Fruit fly (Drosophila melanogaster): Measurements from ENCODE around the gene Mob2.

Mob2 gene

dm6 chr3L:11586794-11587462, 24.9 kb upstream of the Mob2 start (continued):
- no peak for TF ChIP-seq fd102C (GFP tag; optimal IDR thresholded peaks at IDR 0.05)
- TF ChIP-seq CTCF (GFP tag; optimal IDR thresholded peaks at IDR 0.05), result no peak
- TF ChIP-seq gcm (GFP tag; optimal IDR thresholded peaks at IDR 0.05), result no peak
- no peak for TF ChIP-seq Ravus (GFP tag; IDR thresholded peaks at IDR 0.05)
- TF ChIP-seq CG10321 (GFP tag; IDR thresholded peaks at IDR 0.05), result no peak
- no peak for TF ChIP-seq Rfx (GFP tag; IDR thresholded peaks at IDR 0.05)
- no peak for TF ChIP-seq onecut (GFP tag; IDR thresholded peaks at IDR 0.05)
- TF ChIP-seq so (GFP tag; IDR thresholded peaks at IDR 0.05), result 0 out of 3 replicates have a peak, but pooled peaks have one; percentile 7
- no peak for TF ChIP-seq hkb (optimal IDR thresholded peaks at IDR 0.05)
- peak; percentile 16; the same call in 1 of the 2 replicates for TF ChIP-seq hkb (GFP tag; IDR thresholded peaks at IDR 0.05)
- no peak for TF ChIP-seq crp (GFP tag; optimal IDR thresholded peaks at IDR 0.05)
- TF ChIP-seq shn (GFP tag; optimal IDR thresholded peaks at IDR 0.05), result no peak
- TF ChIP-seq yki (optimal IDR thresholded peaks at IDR 0.05), result no peak
- TF ChIP-seq Eip74EF (GFP tag; optimal IDR thresholded peaks at IDR 0.05), result peak in 1 of 2 experiments; percentile 45
- TF ChIP-seq sd (tag; optimal IDR thresholded peaks at IDR 0.05), result peak; percentile 5
- no peak for TF ChIP-seq Dip2 (GFP tag; IDR thresholded peaks at IDR 0.05)
- TF ChIP-seq CG10431 (GFP tag; optimal IDR thresholded peaks at IDR 0.05), result no peak
- TF ChIP-seq CG13123 (GFP tag; optimal IDR thresholded peaks at IDR 0.05), result no peak
- no peak for TF ChIP-seq Bdp1 (GFP tag; optimal IDR thresholded peaks at IDR 0.05)
- no peak for TF ChIP-seq CG14050 (GFP tag; IDR thresholded peaks at IDR 0.05)
- peak; percentile 16; the same call in 1 of the 3 replicates for TF ChIP-seq Aef1 (GFP tag; IDR thresholded peaks at IDR 0.05)
- TF ChIP-seq H15 (GFP tag; IDR thresholded peaks at IDR 0.05), result no peak
- TF ChIP-seq CG34224 (GFP tag; IDR thresholded peaks at IDR 0.05; ENCODE audit: partially characterized antibody), result 0 out of 3 replicates have a peak, but pooled peaks have one; percentile 20
- TF ChIP-seq ssp (GFP tag; IDR thresholded peaks at IDR 0.05), result no peak
- no peak for TF ChIP-seq CG3065 (GFP tag; optimal IDR thresholded peaks at IDR 0.05)
- no peak for TF ChIP-seq tap (tag; optimal IDR thresholded peaks at IDR 0.05)
- TF ChIP-seq Pdp1 (GFP tag; optimal IDR thresholded peaks at IDR 0.05), result peak in 1 of 2 experiments; percentile 69
- no peak for TF ChIP-seq Hmr (GFP tag; optimal IDR thresholded peaks at IDR 0.05)
- TF ChIP-seq sna (GFP tag; IDR thresholded peaks at IDR 0.05; ENCODE audit: partially characterized antibody), result 0 out of 2 replicates have a peak, but pooled peaks have one; percentile 39
- no peak for TF ChIP-seq Mad (GFP tag; optimal IDR thresholded peaks at IDR 0.05)
- TF ChIP-seq CG4282 (GFP tag; optimal IDR thresholded peaks at IDR 0.05), result no peak
- TF ChIP-seq p53 (GFP tag; optimal IDR thresholded peaks at IDR 0.05), result no peak
- TF ChIP-seq stc (GFP tag; IDR thresholded peaks at IDR 0.05), result no peak
- TF ChIP-seq CG17385 (GFP tag; optimal IDR thresholded peaks at IDR 0.05), result no peak
- peak in 1 of 2 experiments; percentile 92 for TF ChIP-seq Hr78 (GFP tag; optimal IDR thresholded peaks at IDR 0.05)
- TF ChIP-seq Scr (GFP tag; IDR thresholded peaks at IDR 0.05; ENCODE audit: partially characterized antibody), result no peak
- no peak for TF ChIP-seq CG4707 (GFP tag; optimal IDR thresholded peaks at IDR 0.05)
- no peak for TF ChIP-seq Myb (GFP tag; optimal IDR thresholded peaks at IDR 0.05)
- TF ChIP-seq vnd (GFP tag; IDR thresholded peaks at IDR 0.05; ENCODE audit: partially characterized antibody), result no peak
- no peak for TF ChIP-seq run (tag; optimal IDR thresholded peaks at IDR 0.05)
- no peak for TF ChIP-seq gt (GFP tag; IDR thresholded peaks at IDR 0.05)
- TF ChIP-seq tx (GFP tag; optimal IDR thresholded peaks at IDR 0.05), result no peak
- TF ChIP-seq Hr3 (GFP tag; optimal IDR thresholded peaks at IDR 0.05), result no peak
- TF ChIP-seq D19B (GFP tag; optimal IDR thresholded peaks at IDR 0.05), result no peak
- no peak for TF ChIP-seq lbe (GFP tag; optimal IDR thresholded peaks at IDR 0.05)
- TF ChIP-seq pho (GFP tag; optimal IDR thresholded peaks at IDR 0.05), result no peak
- no peak for TF ChIP-seq Xbp1 (GFP tag; optimal IDR thresholded peaks at IDR 0.05)
- TF ChIP-seq kni (GFP tag; optimal IDR thresholded peaks at IDR 0.05), result peak; percentile 69
- no peak for TF ChIP-seq CG12155 (GFP tag; optimal IDR thresholded peaks at IDR 0.05)
- no peak for TF ChIP-seq nerfin-2 (GFP tag; IDR thresholded peaks at IDR 0.05; ENCODE audit: partially characterized antibody)

Data from whole organism, embryonic.